Fruit fly (Drosophila melanogaster) whole organism, embryonic: ENCODE measurements around the gene DopEcR.

Experiments
- Atf-2 ChIP-seq: fragments of 200-800 bp; sonication (Bioruptor generic); optimal IDR thresholded peaks from 2 replicates; lab custom pipeline; 2016; ENCODE audit warnings: missing biosample characterization, missing genetic modification characterization
- Atf6 ChIP-seq: fragments of 200-800 bp; sonication (Bioruptor generic); IDR thresholded peaks from 2 replicates; pipeline ENCODE4 v1.3.6; 2022; ENCODE audit warnings: missing biosample characterization, missing genetic modification characterization
- CG10267 ChIP-seq: fragments of 200-800 bp; sonication (Bioruptor generic); optimal IDR thresholded peaks from 2 replicates; lab custom pipeline; 2018; ENCODE audit warnings: missing biosample characterization, mild to moderate bottlenecking, missing genetic modification characterization, moderate library complexity
- CG10654 ChIP-seq: fragments of 200-800 bp; sonication (Bioruptor generic); optimal IDR thresholded peaks from 2 replicates; lab custom pipeline; 2016; ENCODE audit warnings: missing biosample characterization, missing genetic modification characterization
- CG11247 ChIP-seq: fragments of 200-800 bp; sonication (Bioruptor generic); IDR thresholded peaks from 2 replicates; pipeline ENCODE4 v1.3.6; 2022; ENCODE audit warnings: missing biosample characterization, missing genetic modification characterization
- CG12659 ChIP-seq: fragments of 200-800 bp; sonication (Bioruptor generic); optimal IDR thresholded peaks from 3 replicates; lab custom pipeline; 2017; ENCODE audit warnings: mild to moderate bottlenecking, missing biosample characterization, missing genetic modification reagents, missing genetic modification characterization
- CG15696 ChIP-seq: fragments of 200-800 bp; sonication (Bioruptor generic); optimal IDR thresholded peaks from 2 replicates; lab custom pipeline; 2019; ENCODE audit warnings: missing biosample characterization, mild to moderate bottlenecking, missing genetic modification characterization, moderate library complexity
- CG17186 ChIP-seq: fragments of 200-800 bp; sonication (Bioruptor generic); optimal IDR thresholded peaks from 3 replicates; lab custom pipeline; 2017; ENCODE audit warnings: missing biosample characterization, missing genetic modification reagents, missing genetic modification characterization
- CG17385 ChIP-seq: fragments of 200-800 bp; sonication (Bioruptor generic); optimal IDR thresholded peaks from 3 replicates; lab custom pipeline; 2018; ENCODE audit warnings: missing biosample characterization, mild to moderate bottlenecking, missing genetic modification characterization
- CG2202 ChIP-seq: fragments of 200-800 bp; sonication (Bioruptor generic); optimal IDR thresholded peaks from 2 replicates; lab custom pipeline; 2018; ENCODE audit warnings: missing biosample characterization, mild to moderate bottlenecking, missing genetic modification characterization
- CG31441 ChIP-seq: fragments of 200-800 bp; sonication (Bioruptor generic); IDR thresholded peaks from 2 replicates; pipeline ENCODE4 v1.3.6; 2022; ENCODE audit warnings: missing biosample characterization, missing genetic modification characterization
- CG4282 ChIP-seq: fragments of 200-800 bp; sonication (Bioruptor generic); optimal IDR thresholded peaks from 2 replicates; lab custom pipeline; 2016; ENCODE audit warnings: missing biosample characterization, missing genetic modification characterization
- CG6654 ChIP-seq: fragments of 200-800 bp; sonication (Bioruptor generic); optimal IDR thresholded peaks from 2 replicates; lab custom pipeline; 2017; ENCODE audit warnings: missing biosample characterization, mild to moderate bottlenecking, missing genetic modification characterization
- CG6854 ChIP-seq: fragments of 200-800 bp; sonication (Bioruptor generic); optimal IDR thresholded peaks from 3 replicates; lab custom pipeline; 2017; ENCODE audit warnings: missing biosample characterization, mild to moderate bottlenecking, missing genetic modification characterization
- CG8281 ChIP-seq: fragments of 200-800 bp; sonication (Bioruptor generic); optimal IDR thresholded peaks from 2 replicates; lab custom pipeline; 2018; ENCODE audit warnings: missing biosample characterization, mild to moderate bottlenecking, missing genetic modification characterization, moderate library complexity
- CrebB ChIP-seq: fragments of 200-800 bp; sonication (Bioruptor generic); optimal IDR thresholded peaks from 3 replicates; lab custom pipeline; 2018; ENCODE audit warnings: missing biosample characterization, mild to moderate bottlenecking, missing genetic modification characterization
- Dfd ChIP-seq, 2 experiments: fragments of >200 bp; optimal IDR thresholded peaks; 2 replicates each; lab custom pipeline; 2017; ENCODE audit warnings: missing biosample characterization in 2 of 2, missing genetic modification characterization in 2 of 2
- Drgx ChIP-seq: fragments of 200-800 bp; sonication (Bioruptor generic); IDR thresholded peaks from 2 replicates; pipeline ENCODE4 v1.3.6; 2022; ENCODE audit warnings: missing biosample characterization, missing genetic modification characterization
- Gsc ChIP-seq: fragments of 200-800 bp; sonication (Bioruptor generic); IDR thresholded peaks from 2 replicates; pipeline ENCODE4 v1.3.6; 2022; ENCODE audit warnings: missing biosample characterization, missing genetic modification characterization
- HHEX ChIP-seq: fragments of 200-800 bp; sonication (Bioruptor generic); optimal IDR thresholded peaks from 3 replicates; lab custom pipeline; 2017; ENCODE audit warnings: missing biosample characterization, mild to moderate bottlenecking, missing genetic modification characterization, missing genetic modification reagents
- HLH4C ChIP-seq: fragments of 200-800 bp; sonication (Bioruptor generic); IDR thresholded peaks from 3 replicates; pipeline ENCODE4 v1.3.6; 2022; ENCODE audit warnings: missing biosample characterization, missing genetic modification characterization; ENCODE audit not compliant: partially characterized antibody
- MESR4 ChIP-seq: fragments of 200-800 bp; sonication (Bioruptor generic); optimal IDR thresholded peaks from 2 replicates; lab custom pipeline; 2018; ENCODE audit warnings: missing biosample characterization, mild to moderate bottlenecking, missing genetic modification characterization, moderate library complexity
- Nf-YA ChIP-seq: fragments of 200-800 bp; sonication (Bioruptor generic); IDR thresholded peaks from 2 replicates; pipeline ENCODE4 v1.3.6; 2022; ENCODE audit warnings: missing biosample characterization, missing genetic modification characterization
- Optix ChIP-seq: fragments of 200-800 bp; sonication (Bioruptor generic); IDR thresholded peaks from 3 replicates; pipeline ENCODE4 v1.3.6; 2022; ENCODE audit warnings: missing biosample characterization, missing genetic modification characterization
- abd-A ChIP-seq: fragments of 200-800 bp; sonication (Bioruptor generic); optimal IDR thresholded peaks from 3 replicates; lab custom pipeline; 2019; ENCODE audit warnings: missing biosample characterization, mild to moderate bottlenecking, missing genetic modification characterization, moderate library complexity
- al ChIP-seq: fragments of 200-800 bp; sonication (Bioruptor generic); IDR thresholded peaks from 2 replicates; pipeline ENCODE4 v1.3.6; 2022; ENCODE audit warnings: missing biosample characterization, missing genetic modification characterization
- cas ChIP-seq: fragments of 200-800 bp; sonication (Bioruptor generic); IDR thresholded peaks from 2 replicates; pipeline ENCODE4 v1.3.6; 2022; ENCODE audit warnings: missing biosample characterization, missing genetic modification characterization
- cato ChIP-seq: fragments of 200-800 bp; sonication (Bioruptor generic); optimal IDR thresholded peaks from 2 replicates; lab custom pipeline; 2016; ENCODE audit warnings: missing biosample characterization, missing genetic modification characterization, borderline replicate concordance
- caup ChIP-seq: fragments of 200-800 bp; sonication (Bioruptor generic); optimal IDR thresholded peaks from 3 replicates; lab custom pipeline; 2017; ENCODE audit warnings: missing biosample characterization, mild to moderate bottlenecking, missing genetic modification characterization, moderate library complexity; ENCODE audit not compliant: severe bottlenecking
- danr ChIP-seq: fragments of 200-800 bp; sonication (Bioruptor generic); IDR thresholded peaks from 2 replicates; pipeline ENCODE4 v1.3.6; 2022; ENCODE audit warnings: missing biosample characterization, missing genetic modification characterization
- dati ChIP-seq: fragments of 200-800 bp; sonication (Bioruptor generic); IDR thresholded peaks from 2 replicates; pipeline ENCODE4 v1.3.6; 2022; ENCODE audit warnings: missing biosample characterization, missing genetic modification characterization
- ems ChIP-seq: fragments of 200-800 bp; sonication (Bioruptor generic); optimal IDR thresholded peaks from 3 replicates; lab custom pipeline; 2016; ENCODE audit warnings: missing biosample characterization, missing genetic modification characterization
- fd3F ChIP-seq: fragments of 200-800 bp; sonication (Bioruptor generic); optimal IDR thresholded peaks from 2 replicates; lab custom pipeline; 2018; ENCODE audit warnings: missing biosample characterization, mild to moderate bottlenecking, missing genetic modification characterization, moderate library complexity
- ftz-f1 ChIP-seq: fragments of 200-800 bp; sonication (Bioruptor generic); optimal IDR thresholded peaks from 2 replicates; lab custom pipeline; 2016; ENCODE audit warnings: missing biosample characterization, missing genetic modification characterization
- grau ChIP-seq: fragments of 200-800 bp; optimal IDR thresholded peaks from 3 replicates; lab custom pipeline; 2019; ENCODE audit warnings: missing biosample characterization, mild to moderate bottlenecking, missing genetic modification characterization, moderate library complexity
- gt ChIP-seq: fragments of 200-800 bp; sonication (Bioruptor generic); IDR thresholded peaks from 2 replicates; pipeline ENCODE4 v1.3.6; 2022; ENCODE audit warnings: missing biosample characterization, missing genetic modification characterization
- insv ChIP-seq, 2 experiments: fragments of 200-800 bp; sonication (Bioruptor generic); optimal IDR thresholded peaks; 3 replicates each; lab custom pipeline; 2016 to 2018; ENCODE audit warnings: missing biosample characterization in 2 of 2, missing genetic modification characterization in 2 of 2
- klu ChIP-seq: fragments of 200-800 bp; sonication (Bioruptor generic); IDR thresholded peaks from 2 replicates; pipeline ENCODE4 v1.3.6; 2022; ENCODE audit warnings: missing biosample characterization, missing genetic modification characterization
- nmo ChIP-seq: fragments of 200-800 bp; sonication (Bioruptor generic); optimal IDR thresholded peaks from 2 replicates; lab custom pipeline; 2018; ENCODE audit warnings: missing biosample characterization, mild to moderate bottlenecking, missing genetic modification characterization, moderate library complexity
- pb ChIP-seq: fragments of 200-800 bp; sonication (Bioruptor generic); optimal IDR thresholded peaks from 3 replicates; lab custom pipeline; 2016; ENCODE audit warnings: missing biosample characterization, missing genetic modification characterization
- peb ChIP-seq: fragments of 200-800 bp; sonication (Bioruptor generic); IDR thresholded peaks from 2 replicates; pipeline ENCODE4 v1.3.6; 2022; ENCODE audit warnings: missing biosample characterization, missing genetic modification characterization
- pfk ChIP-seq: fragments of 200-800 bp; sonication (Bioruptor generic); optimal IDR thresholded peaks from 2 replicates; lab custom pipeline; 2018; ENCODE audit warnings: missing biosample characterization, mild to moderate bottlenecking, missing genetic modification characterization, moderate library complexity
- pros ChIP-seq: fragments of 200-800 bp; sonication (Bioruptor generic); optimal IDR thresholded peaks from 3 replicates; lab custom pipeline; 2019; ENCODE audit warnings: missing biosample characterization, mild to moderate bottlenecking, missing genetic modification characterization, moderate library complexity
- psq ChIP-seq: fragments of 200-800 bp; sonication (Bioruptor generic); optimal IDR thresholded peaks from 2 replicates; lab custom pipeline; 2017; ENCODE audit warnings: missing biosample characterization, missing genetic modification characterization
- ro ChIP-seq: fragments of 200-800 bp; sonication (Bioruptor generic); IDR thresholded peaks from 2 replicates; pipeline ENCODE4 v1.3.6; 2022; ENCODE audit warnings: missing biosample characterization, missing genetic modification characterization
- sc ChIP-seq, 3 experiments: fragments of >200 bp in 2 of 3; fragments of 200-800 bp in 1 of 3; sonication (Bioruptor generic) in 1 of 3; optimal IDR thresholded peaks; 2 replicates in 2 of 3; 3 replicates in 1 of 3; lab custom pipeline; 2017; ENCODE audit warnings: mild to moderate bottlenecking in 1 of 3, missing biosample characterization in 1 of 3, missing genetic modification characterization in 1 of 3, missing genetic modification reagents in 1 of 3
- slp2 ChIP-seq: fragments of 200-800 bp; sonication (Bioruptor generic); optimal IDR thresholded peaks from 2 replicates; lab custom pipeline; 2016; ENCODE audit warnings: missing biosample characterization, missing genetic modification characterization

DopEcR gene

dm6 chr3L:4363887-4364794, 16.0 kb downstream of the DopEcR start, which contains the start of the genes Cip4 and mRpS6 (continued):
- TF ChIP-seq slp2 (GFP tag; lab: Kevin White, UChicago): peak; percentile 40
- peak; percentile 39; the same call in 1 of the 3 replicates for TF ChIP-seq HLH4C (GFP tag; lab: Robert Waterston, UW)
- TF ChIP-seq Drgx (GFP tag; lab: Robert Waterston, UW): peak; percentile 65
- TF ChIP-seq Atf-2 (GFP tag; lab: Kevin White, UChicago): no peak
- TF ChIP-seq abd-A (tag; lab: Kevin White, UChicago): peak; percentile 34
- TF ChIP-seq CG6854: no peak
- peak; percentile 59; the same call in 1 of the 2 replicates for TF ChIP-seq klu
- TF ChIP-seq dati (GFP tag; lab: Robert Waterston, UW): peak; percentile 57
- peak; percentile 54 for TF ChIP-seq CG6654 (GFP tag; lab: Kevin White, UChicago)
- peak; percentile 18 for TF ChIP-seq CG2202
- peak; percentile 82 for TF ChIP-seq CG17385
- TF ChIP-seq al (GFP tag; lab: Robert Waterston, UW): peak; percentile 64
- TF ChIP-seq ro: peak; percentile 29; the same call in 1 of the 2 replicates
- peak; percentile 73 for TF ChIP-seq danr (GFP tag; lab: Robert Waterston, UW)
- no peak for TF ChIP-seq CG15696 (tag; lab: Kevin White, UChicago)
- peak in 1 of 2 experiments; percentile 56 for TF ChIP-seq insv (GFP tag; optimal IDR thresholded peaks at IDR 0.05; lab: Kevin White, UChicago)
- peak; percentile 63; the same call in 2 of the 3 replicates for TF ChIP-seq Optix
- TF ChIP-seq cas (GFP tag; lab: Robert Waterston, UW): peak; percentile 64; the same call in 1 of the 2 replicates
- peak; percentile 57 for TF ChIP-seq MESR4 (GFP tag; lab: Kevin White, UChicago)
- peak; percentile 72 for TF ChIP-seq CG31441 (GFP tag; lab: Robert Waterston, UW)
- no peak for TF ChIP-seq sc (optimal IDR thresholded peaks at IDR 0.05; lab: Kevin White, UChicago)
- TF ChIP-seq sc (GFP tag; optimal IDR thresholded peaks at IDR 0.05; lab: Kevin White, UChicago): peak; percentile 69
- peak; percentile 74 for TF ChIP-seq caup (GFP tag; lab: Kevin White, UChicago)
- no peak for TF ChIP-seq ftz-f1 (GFP tag; lab: Kevin White, UChicago)
- peak; percentile 46 for TF ChIP-seq psq (GFP tag; lab: Kevin White, UChicago)
- peak; percentile 61 for TF ChIP-seq ems (GFP tag; lab: Kevin White, UChicago)
- no peak for TF ChIP-seq pb
- peak; percentile 35 for TF ChIP-seq cato (GFP tag; lab: Kevin White, UChicago)
- TF ChIP-seq fd3F (GFP tag; lab: Kevin White, UChicago): peak; percentile 81
- peak; percentile 86 for TF ChIP-seq Atf6 (GFP tag; lab: Robert Waterston, UW)
- TF ChIP-seq pros: no peak
- peak; percentile 52 for TF ChIP-seq CG8281 (tag; lab: Kevin White, UChicago)
- TF ChIP-seq peb (GFP tag; lab: Robert Waterston, UW): peak; percentile 63; the same call in 1 of the 2 replicates
- TF ChIP-seq grau (tag; lab: Kevin White, UChicago): peak; percentile 86
- no peak for TF ChIP-seq pfk (GFP tag; lab: Kevin White, UChicago)
- no peak for TF ChIP-seq CG10654
- TF ChIP-seq CG4282 (GFP tag; lab: Kevin White, UChicago): peak; percentile 79
- TF ChIP-seq HHEX: no peak
- peak; percentile 89 for TF ChIP-seq CG12659
- no peak for TF ChIP-seq gt
- TF ChIP-seq CrebB (tag; lab: Kevin White, UChicago): no peak
- TF ChIP-seq Dfd (GFP tag; optimal IDR thresholded peaks at IDR 0.05; lab: Kevin White, UChicago): no peak
- TF ChIP-seq CG17186 (GFP tag; lab: Kevin White, UChicago): no peak
- TF ChIP-seq Nf-YA (GFP tag; lab: Robert Waterston, UW): 0 out of 2 replicates have a peak, but pooled peaks have one; percentile 5
- peak; percentile 91 for TF ChIP-seq nmo (GFP tag; lab: Kevin White, UChicago)
- no peak; the same call in 1 of the 2 replicates for TF ChIP-seq Gsc (GFP tag; lab: Robert Waterston, UW)
- TF ChIP-seq CG11247 (GFP tag; lab: Robert Waterston, UW): peak; percentile 83
- peak; percentile 78 for TF ChIP-seq CG10267 (tag; lab: Kevin White, UChicago)
